Fruit fly (Drosophila melanogaster): Measurements from ENCODE around the gene SNF4Agamma.

- TF ChIP-seq CG32264 (GFP tag; optimal IDR thresholded peaks at IDR 0.05) (no peak), pan (optimal IDR thresholded peaks at IDR 0.05) (no peak), Dfd (GFP tag; optimal IDR thresholded peaks at IDR 0.05) (no peak)
Observed at dm6 chr3R:21185655-21186054, 45.1 kb downstream of the SNF4Agamma start.
